Fruit fly (Drosophila melanogaster): Measurements from ENCODE around the gene CG2540.
A peak's percentile ranks its signal among the peaks of the same experiment; 100 is the strongest.

DNA sequence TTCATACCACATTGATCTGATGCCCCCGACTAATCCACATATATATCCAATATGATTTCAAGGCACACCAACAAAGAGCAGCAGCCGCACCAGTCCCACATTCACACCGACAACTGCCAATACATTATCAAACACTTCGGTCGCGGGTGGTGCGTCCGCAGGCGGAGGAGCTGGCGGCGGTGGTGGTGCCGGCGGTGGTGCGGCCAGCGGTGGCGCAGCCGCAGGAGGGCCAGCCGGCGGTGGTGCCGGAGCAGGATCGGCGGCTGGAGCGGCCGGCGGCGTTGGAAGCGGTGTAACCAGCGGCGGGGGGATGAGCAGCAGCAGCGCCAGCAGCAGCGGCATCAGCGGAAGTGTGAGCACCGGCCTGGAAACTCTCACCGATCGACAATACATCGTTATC, 21.9 kb downstream of the CG2540 start:
- TF ChIP-seq Vsx2 (GFP tag; optimal IDR thresholded peaks at IDR 0.05; ENCODE audit: partially characterized antibody) = no peak
- no peak for TF ChIP-seq h (GFP tag; optimal IDR thresholded peaks at IDR 0.05)
- TF ChIP-seq foxo (GFP tag; optimal IDR thresholded peaks at IDR 0.05) = no peak
- TF ChIP-seq N (GFP tag; optimal IDR thresholded peaks at IDR 0.05) = no peak
- TF ChIP-seq Hr83 (GFP tag; optimal IDR thresholded peaks at IDR 0.05; ENCODE audit: poor library complexity, severe bottlenecking) = no peak
- peak; percentile 91 for TF ChIP-seq Dfd (GFP tag; optimal IDR thresholded peaks at IDR 0.05)
- no peak for TF ChIP-seq OdsH (GFP tag; optimal IDR thresholded peaks at IDR 0.05)
- TF ChIP-seq pan (optimal IDR thresholded peaks at IDR 0.05) = no peak
- TF ChIP-seq br (GFP tag; optimal IDR thresholded peaks at IDR 0.05) = no peak
- no peak for TF ChIP-seq CrebA (GFP tag; optimal IDR thresholded peaks at IDR 0.05; ENCODE audit: borderline replicate concordance)
